Worm (Caenorhabditis elegans) whole organism, L1 larva: ENCODE results near the gene F44G4.6.

Source experiments
- ceh-82 ChIP-seq, 3 experiments: fragments of 150-350 bp in 1 of 3; sonication (generic microtip) in 2 of 3; optimal IDR thresholded peaks; 2 replicates each; lab custom pipeline; 2014 to 2017; ENCODE audit warnings: missing biosample characterization in 3 of 3, missing genetic modification characterization in 3 of 3
- ceh-88 ChIP-seq: fragments of 200-800 bp; sonication (Bioruptor generic); IDR thresholded peaks from 2 replicates; pipeline ENCODE4 v1.3.6; 2022; ENCODE audit warnings: missing genetic modification characterization, missing compliant biosample characterization
- dpl-1 ChIP-seq, 3 experiments: fragments of 150-350 bp in 2 of 3; sonication (generic microtip) in 1 of 3; optimal IDR thresholded peaks; 2 replicates each; lab custom pipeline; 2014 to 2017; ENCODE audit warnings: missing biosample characterization in 3 of 3, missing genetic modification characterization in 3 of 3, missing genetic modification reagents in 3 of 3
- elt-2 ChIP-seq: sonication (generic microtip); optimal IDR thresholded peaks from 2 replicates; lab custom pipeline; 2016; ENCODE audit warnings: missing genetic modification characterization, mild to moderate bottlenecking, inconsistent platforms, missing compliant biosample characterization, missing genetic modification reagents
- fos-1 ChIP-seq: fragments of 150-350 bp; optimal IDR thresholded peaks from 2 replicates; lab custom pipeline; 2014; ENCODE audit warnings: missing biosample characterization, missing genetic modification characterization
- lin-14 ChIP-seq: fragments of 200-800 bp; sonication (Bioruptor generic); optimal IDR thresholded peaks from 2 replicates; lab custom pipeline; 2018; ENCODE audit warnings: mild to moderate bottlenecking, missing genetic modification characterization, moderate library complexity, missing compliant biosample characterization
- nhr-237 ChIP-seq: fragments of 150-350 bp; optimal IDR thresholded peaks from 2 replicates; lab custom pipeline; 2014; ENCODE audit warnings: missing biosample characterization, missing genetic modification characterization
- ztf-11 ChIP-seq, 2 experiments: sonication (generic microtip); optimal IDR thresholded peaks; 2 replicates each; lab custom pipeline; 2016 to 2017; ENCODE audit warnings: missing genetic modification characterization in 2 of 2, missing biosample characterization in 1 of 2, missing compliant biosample characterization in 1 of 2
- ztf-4 ChIP-seq: fragments of 150-350 bp; optimal IDR thresholded peaks from 2 replicates; lab custom pipeline; 2014; ENCODE audit warnings: missing biosample characterization, missing genetic modification characterization

- TF ChIP-seq elt-2 (tag; lab: Kevin White, UChicago) (no peak), nhr-237 (tag; lab: Kevin White, UChicago) (no peak), dpl-1 (GFP tag; optimal IDR thresholded peaks at IDR 0.05; lab: Kevin White, UChicago) (no peak), ztf-4 (no peak), ceh-88 (GFP tag; lab: Robert Waterston, UW) (no peak), ceh-82 (tag; optimal IDR thresholded peaks at IDR 0.05; lab: Kevin White, UChicago) (no peak), ztf-11 (tag; optimal IDR thresholded peaks at IDR 0.05; lab: Kevin White, UChicago) (no peak), lin-14 (no peak), fos-1 (tag; lab: Kevin White, UChicago) (no peak)
Measured at ce11 chrII:9038201-9038600, 36.6 kb upstream of the F44G4.6 start, which contains the start of gene gcs-1.
